Fruit fly (Drosophila melanogaster): ENCODE measurements around the gene CG10026.

Gene CG10026

DNA sequence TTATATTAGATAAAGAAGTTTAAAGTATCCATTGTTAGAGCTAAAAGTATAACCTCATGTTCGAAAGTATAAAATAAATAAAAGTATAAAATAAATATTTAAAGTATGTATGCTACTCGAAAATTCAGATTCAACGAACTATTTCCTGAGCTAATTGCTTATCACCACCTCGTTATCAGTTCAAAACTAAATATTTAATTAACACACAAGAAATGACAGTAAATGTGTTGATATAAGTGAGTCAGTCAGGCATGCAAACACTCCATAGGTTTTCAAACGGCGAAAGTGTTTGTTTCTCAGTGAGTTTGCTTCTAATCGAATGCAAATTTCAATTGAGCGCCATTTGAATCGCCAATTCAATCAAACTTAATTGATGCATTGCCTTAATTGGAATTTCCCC, 19.8 kb upstream of the CG10026 start (continued):
- TF ChIP-seq Myb (GFP tag; optimal IDR thresholded peaks at IDR 0.05) (no peak), caup (GFP tag; optimal IDR thresholded peaks at IDR 0.05; ENCODE audit: severe bottlenecking) (peak; percentile 43), tgo (GFP tag; IDR thresholded peaks at IDR 0.05) (no peak), CG17361 (GFP tag; IDR thresholded peaks at IDR 0.05) (peak; percentile 33; the same call in 1 of the 3 replicates), Hsf (GFP tag; optimal IDR thresholded peaks at IDR 0.05) (no peak), zen (tag; optimal IDR thresholded peaks at IDR 0.05) (peak; percentile 1), CG7786 (GFP tag; optimal IDR thresholded peaks at IDR 0.05) (no peak), Camta (GFP tag; optimal IDR thresholded peaks at IDR 0.05) (no peak), klu (GFP tag; IDR thresholded peaks at IDR 0.05) (no peak), CG13123 (GFP tag; optimal IDR thresholded peaks at IDR 0.05) (no peak), Bteb2 (GFP tag; optimal IDR thresholded peaks at IDR 0.05) (no peak), NfI (GFP tag; optimal IDR thresholded peaks at IDR 0.05) (no peak), gsb-n (tag; optimal IDR thresholded peaks at IDR 0.05) (peak; percentile 62), Atf6 (GFP tag; IDR thresholded peaks at IDR 0.05) (no peak), lola (GFP tag; optimal IDR thresholded peaks at IDR 0.05) (peak in 1 of 3 experiments; percentile 75), CG6854 (GFP tag; optimal IDR thresholded peaks at IDR 0.05) (peak; percentile 55), vfl (GFP tag; optimal IDR thresholded peaks at IDR 0.05) (no peak), pfk (GFP tag; optimal IDR thresholded peaks at IDR 0.05) (peak; percentile 60), zf30C (GFP tag; optimal IDR thresholded peaks at IDR 0.05) (no peak), BEAF-32 (GFP tag; optimal IDR thresholded peaks at IDR 0.05) (no peak), CG14710 (tag; optimal IDR thresholded peaks at IDR 0.05) (peak; percentile 72), CG17359 (tag; optimal IDR thresholded peaks at IDR 0.05) (peak; percentile 63), slbo (GFP tag; IDR thresholded peaks at IDR 0.05) (no peak), CG9797 (GFP tag; optimal IDR thresholded peaks at IDR 0.05) (no peak), Abd-B (GFP tag; optimal IDR thresholded peaks at IDR 0.05) (no peak), CG17912 (GFP tag; optimal IDR thresholded peaks at IDR 0.05) (peak; percentile 78), YL-1 (GFP tag; optimal IDR thresholded peaks at IDR 0.05) (no peak), insv (GFP tag; optimal IDR thresholded peaks at IDR 0.05) (no peak), CG11696 (GFP tag; IDR thresholded peaks at IDR 0.05) (no peak), CG1529 (GFP tag; optimal IDR thresholded peaks at IDR 0.05) (peak; percentile 77), Dref (GFP tag; IDR thresholded peaks at IDR 0.05) (no peak), stwl (tag; optimal IDR thresholded peaks at IDR 0.05) (peak; percentile 13), sima (GFP tag; optimal IDR thresholded peaks at IDR 0.05) (no peak), twi (tag; optimal IDR thresholded peaks at IDR 0.05) (no peak), CG10565 (GFP tag; optimal IDR thresholded peaks at IDR 0.05) (no peak), Gsc (GFP tag; IDR thresholded peaks at IDR 0.05) (no peak), CG3726 (GFP tag; IDR thresholded peaks at IDR 0.05) (no peak), sd (tag; optimal IDR thresholded peaks at IDR 0.05) (peak; percentile 55), Deaf1 (tag; optimal IDR thresholded peaks at IDR 0.05) (no peak), HmgD (GFP tag; optimal IDR thresholded peaks at IDR 0.05) (no peak), rib (GFP tag; IDR thresholded peaks at IDR 0.05) (no peak), E2f2 (GFP tag; IDR thresholded peaks at IDR 0.05) (no peak), CG13894 (tag; optimal IDR thresholded peaks at IDR 0.05) (no peak), CG2889 (GFP tag; IDR thresholded peaks at IDR 0.05) (no peak), CG5180 (GFP tag; optimal IDR thresholded peaks at IDR 0.05) (peak; percentile 24), Sox102F (GFP tag; optimal IDR thresholded peaks at IDR 0.05) (peak; percentile 34), maf-S (GFP tag; optimal IDR thresholded peaks at IDR 0.05) (no peak), inv (GFP tag; IDR thresholded peaks at IDR 0.05; ENCODE audit: partially characterized antibody) (no peak), abd-A (tag; optimal IDR thresholded peaks at IDR 0.05) (no peak), hth (optimal IDR thresholded peaks at IDR 0.05) (no peak), ken (GFP tag; IDR thresholded peaks at IDR 0.05) (no peak), gt (GFP tag; IDR thresholded peaks at IDR 0.05) (no peak)
